Worm (Caenorhabditis elegans) whole organism, early embryonic: ENCODE results near the gene Y11D7A.3.

Experiments used
- ama-1 ChIP-seq: fragments of 150-350 bp; optimal IDR thresholded peaks from 2 replicates; lab custom pipeline; 2014
- ceh-13 ChIP-seq: fragments of 200-800 bp; sonication (Bioruptor generic); optimal IDR thresholded peaks from 2 replicates; lab custom pipeline; 2018; ENCODE audit warnings: mild to moderate bottlenecking, missing genetic modification characterization, missing compliant biosample characterization
- pes-1 ChIP-seq: fragments of 200-800 bp; sonication (Bioruptor generic); IDR thresholded peaks from 2 replicates; pipeline ENCODE4 v1.3.6; 2022; ENCODE audit warnings: missing genetic modification reagents, missing genetic modification characterization, missing compliant biosample characterization
- sea-1 ChIP-seq: fragments of 200-800 bp; sonication (Bioruptor generic); conservative IDR thresholded peaks from 2 replicates; pipeline ENCODE4 v1.3.6; 2022; ENCODE audit warnings: missing genetic modification characterization, missing compliant biosample characterization

- TF ChIP-seq ama-1 = no peak
- no peak for TF ChIP-seq sea-1
- no peak for TF ChIP-seq pes-1
- TF ChIP-seq ceh-13 (GFP tag; lab: Kevin White, UChicago) = no peak
Measured at ce11 chrIV:9184547-9184946, 48.3 kb upstream of the Y11D7A.3 start, which contains the start of gene C07C7.1.
